Fruit fly (Drosophila melanogaster): ENCODE data around the gene Alp10.

DNA sequence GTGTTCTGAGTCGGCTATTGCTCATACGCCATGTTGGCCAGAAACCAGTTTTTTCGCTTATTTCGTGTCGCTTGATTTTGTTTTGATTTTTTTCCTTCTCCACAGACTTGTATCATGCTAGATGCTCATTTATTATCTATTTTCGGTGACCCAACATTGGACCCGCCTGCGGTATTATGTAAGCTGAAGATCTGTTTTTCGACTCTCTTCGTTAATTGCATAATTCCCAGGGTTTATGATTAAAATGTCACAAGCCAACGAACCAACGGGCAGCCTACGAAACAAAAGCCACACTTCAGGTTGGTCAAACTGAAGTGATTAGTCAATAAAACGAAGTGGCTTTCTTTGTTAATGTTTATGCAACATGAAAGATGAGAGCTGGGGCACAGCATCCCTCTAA, 16.5 kb downstream of the Alp10 start:
- TF ChIP-seq kay (GFP tag; ENCODE audit: borderline replicate concordance) (no peak), CG11617 (GFP tag; optimal IDR thresholded peaks at IDR 0.05) (no peak), CG33017 (tag; optimal IDR thresholded peaks at IDR 0.05) (no peak), CG14711 (tag; optimal IDR thresholded peaks at IDR 0.05) (no peak), ovo (GFP tag; optimal IDR thresholded peaks at IDR 0.05) (no peak), CG12768 (GFP tag; optimal IDR thresholded peaks at IDR 0.05) (no peak), Mnt (GFP tag; optimal IDR thresholded peaks at IDR 0.05) (no peak), pad (GFP tag; optimal IDR thresholded peaks at IDR 0.05) (no peak), CG1620 (GFP tag; optimal IDR thresholded peaks at IDR 0.05) (no peak), cic (GFP tag; optimal IDR thresholded peaks at IDR 0.05) (no peak), toe (GFP tag; optimal IDR thresholded peaks at IDR 0.05) (no peak), CG7101 (tag; optimal IDR thresholded peaks at IDR 0.05) (no peak)

Measured in whole organism, adult.